Worm (Caenorhabditis elegans): ENCODE data around the gene ztf-17.

The ztf-17 gene

ce11 chrII:7891869-7892615, 22.1 kb upstream of the ztf-17 start:
- no peak for TF ChIP-seq aly-1 (tag; optimal IDR thresholded peaks at IDR 0.05)
- TF ChIP-seq ets-7 (tag; optimal IDR thresholded peaks at IDR 0.05), result no peak
- TF ChIP-seq scrt-1 (GFP tag; IDR thresholded peaks at IDR 0.05), result no peak
- no peak for TF ChIP-seq tbx-11 (GFP tag; IDR thresholded peaks at IDR 0.05)
- no peak for TF ChIP-seq hmbx-1 (tag; optimal IDR thresholded peaks at IDR 0.05)
- no peak for TF ChIP-seq ama-1 (optimal IDR thresholded peaks at IDR 0.05)
- no peak for TF ChIP-seq hmg-4 (GFP tag; optimal IDR thresholded peaks at IDR 0.05)
- no peak for TF ChIP-seq pes-1 (GFP tag; IDR thresholded peaks at IDR 0.05)
- no peak for TF ChIP-seq tbx-37 (GFP tag; conservative IDR thresholded peaks at IDR 0.05)
- TF ChIP-seq F13C5.2 (tag; optimal IDR thresholded peaks at IDR 0.05), result no peak
- no peak for TF ChIP-seq B0310.2 (tag; optimal IDR thresholded peaks at IDR 0.05)
- no peak for TF ChIP-seq tra-4 (tag; optimal IDR thresholded peaks at IDR 0.05)
- TF ChIP-seq sea-1 (GFP tag; conservative IDR thresholded peaks at IDR 0.05), result no peak
- no peak for TF ChIP-seq ceh-13 (GFP tag; optimal IDR thresholded peaks at IDR 0.05)
- TF ChIP-seq flt-1 (GFP tag; IDR thresholded peaks at IDR 0.05), result no peak

- TF ChIP-seq hmg-4 (GFP tag; optimal IDR thresholded peaks at IDR 0.05), result no peak
- TF ChIP-seq ama-1 (optimal IDR thresholded peaks at IDR 0.05), result no peak
- no peak for TF ChIP-seq tbx-37 (GFP tag; conservative IDR thresholded peaks at IDR 0.05)
- TF ChIP-seq B0310.2 (tag; optimal IDR thresholded peaks at IDR 0.05), result no peak
- TF ChIP-seq ets-7 (tag; optimal IDR thresholded peaks at IDR 0.05), result no peak
- no peak for TF ChIP-seq scrt-1 (GFP tag; IDR thresholded peaks at IDR 0.05)
- no peak for TF ChIP-seq ceh-36 (tag; optimal IDR thresholded peaks at IDR 0.05)
Observed at ce11 chrII:7889321-7889720, 19.4 kb upstream of the ztf-17 start.

- TF ChIP-seq hnd-1 (tag; optimal IDR thresholded peaks at IDR 0.05) (no peak), hmbx-1 (tag; optimal IDR thresholded peaks at IDR 0.05) (no peak), ets-7 (tag; optimal IDR thresholded peaks at IDR 0.05) (no peak)
Observed at ce11 chrII:7888759-7889158, 18.8 kb upstream of the ztf-17 start.

- TF ChIP-seq hmg-4 (GFP tag; optimal IDR thresholded peaks at IDR 0.05), result no peak
Observed at ce11 chrII:7887295-7887694, 17.3 kb upstream of the ztf-17 start.

ce11 chrII:7884898-7885297, 14.9 kb upstream of the ztf-17 start:
- no peak for TF ChIP-seq hmbx-1 (tag; optimal IDR thresholded peaks at IDR 0.05)
- no peak for TF ChIP-seq flt-1 (GFP tag; IDR thresholded peaks at IDR 0.05)
- TF ChIP-seq pes-1 (GFP tag; IDR thresholded peaks at IDR 0.05), result no peak
- TF ChIP-seq ceh-36 (tag; optimal IDR thresholded peaks at IDR 0.05), result no peak
- no peak for TF ChIP-seq F13C5.2 (tag; optimal IDR thresholded peaks at IDR 0.05)
- TF ChIP-seq B0310.2 (tag; optimal IDR thresholded peaks at IDR 0.05), result no peak
- no peak for TF ChIP-seq tbx-11 (GFP tag; IDR thresholded peaks at IDR 0.05)
- no peak for TF ChIP-seq hmg-4 (GFP tag; optimal IDR thresholded peaks at IDR 0.05)
- TF ChIP-seq ets-7 (tag; optimal IDR thresholded peaks at IDR 0.05), result no peak
- TF ChIP-seq sea-1 (GFP tag; conservative IDR thresholded peaks at IDR 0.05), result no peak
- TF ChIP-seq ama-1 (optimal IDR thresholded peaks at IDR 0.05), result no peak
- no peak for TF ChIP-seq scrt-1 (GFP tag; IDR thresholded peaks at IDR 0.05)
- TF ChIP-seq aly-1 (tag; optimal IDR thresholded peaks at IDR 0.05), result no peak
- no peak for TF ChIP-seq tra-4 (tag; optimal IDR thresholded peaks at IDR 0.05)
- TF ChIP-seq tbx-37 (GFP tag; conservative IDR thresholded peaks at IDR 0.05), result no peak
- no peak for TF ChIP-seq ceh-13 (GFP tag; optimal IDR thresholded peaks at IDR 0.05)
- no peak for TF ChIP-seq hnd-1 (tag; optimal IDR thresholded peaks at IDR 0.05)

- TF ChIP-seq sea-1 (GFP tag; conservative IDR thresholded peaks at IDR 0.05) (0 out of 2 replicates have a peak, but pooled peaks have one; percentile 43), tbx-11 (GFP tag; IDR thresholded peaks at IDR 0.05) (peak; percentile 64)
Observed at ce11 chrII:7883163-7883562, 13.2 kb upstream of the ztf-17 start.

ce11 chrII:7880373-7880862, 10.5 kb upstream of the ztf-17 start, which contains the start of gene perm-1:
TSS of gene perm-1 (plus strand) at chrII:7880812.
- TF ChIP-seq ceh-36 (tag; optimal IDR thresholded peaks at IDR 0.05), result no peak

- TF ChIP-seq tra-4 (tag; optimal IDR thresholded peaks at IDR 0.05) (no peak), scrt-1 (GFP tag; IDR thresholded peaks at IDR 0.05) (no peak), ceh-13 (GFP tag; optimal IDR thresholded peaks at IDR 0.05) (no peak), hnd-1 (tag; optimal IDR thresholded peaks at IDR 0.05) (no peak), hmbx-1 (tag; optimal IDR thresholded peaks at IDR 0.05) (no peak), F13C5.2 (tag; optimal IDR thresholded peaks at IDR 0.05) (no peak), tbx-11 (GFP tag; IDR thresholded peaks at IDR 0.05) (no peak), B0310.2 (tag; optimal IDR thresholded peaks at IDR 0.05) (no peak), ets-7 (tag; optimal IDR thresholded peaks at IDR 0.05) (no peak), aly-1 (tag; optimal IDR thresholded peaks at IDR 0.05) (no peak), flt-1 (GFP tag; IDR thresholded peaks at IDR 0.05) (no peak)
Observed at ce11 chrII:7879266-7879718, 9.3 kb upstream of the ztf-17 start, which contains the start of the genes vha-4 and T01H3.5. TSS of gene vha-4 (minus strand) at chrII:7879316. TSS of gene T01H3.5 (plus strand) at chrII:7879616.
